Fruit fly (Drosophila melanogaster) whole organism, embryonic: ENCODE measurements around the gene Polr1D.

Experiments
- ATbp ChIP-seq: fragments of 200-800 bp; sonication (Bioruptor generic); optimal IDR thresholded peaks from 2 replicates; lab custom pipeline; 2017; ENCODE audit warnings: missing biosample characterization, mild to moderate bottlenecking, missing genetic modification characterization, missing genetic modification reagents
- CG10147 ChIP-seq: fragments of 200-800 bp; sonication (Bioruptor generic); optimal IDR thresholded peaks from 2 replicates; lab custom pipeline; 2019; ENCODE audit warnings: missing biosample characterization, mild to moderate bottlenecking, missing genetic modification characterization, moderate library complexity
- CG1024 ChIP-seq: fragments of 200-800 bp; sonication (Bioruptor generic); IDR thresholded peaks from 2 replicates; pipeline ENCODE4 v1.3.6; 2022; ENCODE audit warnings: missing biosample characterization, missing genetic modification characterization
- CG10366 ChIP-seq: fragments of 200-800 bp; sonication (Bioruptor generic); IDR thresholded peaks from 2 replicates; pipeline ENCODE4 v1.3.6; 2022; ENCODE audit warnings: missing biosample characterization, missing genetic modification characterization
- CG11093 ChIP-seq: fragments of 200-800 bp; sonication (Bioruptor generic); IDR thresholded peaks from 3 replicates; pipeline ENCODE4 v1.3.6; 2022; ENCODE audit warnings: missing biosample characterization, missing genetic modification characterization
- CG11247 ChIP-seq: fragments of 200-800 bp; sonication (Bioruptor generic); IDR thresholded peaks from 2 replicates; pipeline ENCODE4 v1.3.6; 2022; ENCODE audit warnings: missing biosample characterization, missing genetic modification characterization
- CG11456 ChIP-seq: fragments of 200-800 bp; sonication (Bioruptor generic); IDR thresholded peaks from 3 replicates; pipeline ENCODE4 v1.3.6; 2022; ENCODE audit warnings: missing biosample characterization, missing genetic modification characterization
- CG12236 ChIP-seq: fragments of 200-800 bp; sonication (Bioruptor generic); optimal IDR thresholded peaks from 2 replicates; lab custom pipeline; 2016; ENCODE audit warnings: missing biosample characterization, missing genetic modification characterization
- CG13894 ChIP-seq: fragments of 200-800 bp; sonication (Bioruptor generic); optimal IDR thresholded peaks from 3 replicates; lab custom pipeline; 2018; ENCODE audit warnings: missing biosample characterization, mild to moderate bottlenecking, missing genetic modification characterization, moderate library complexity
- CG14710 ChIP-seq: fragments of 200-800 bp; sonication (Bioruptor generic); optimal IDR thresholded peaks from 3 replicates; lab custom pipeline; 2019; ENCODE audit warnings: missing biosample characterization, mild to moderate bottlenecking, missing genetic modification characterization, moderate library complexity
- CG17912 ChIP-seq: fragments of 200-800 bp; sonication (Bioruptor generic); optimal IDR thresholded peaks from 2 replicates; lab custom pipeline; 2018; ENCODE audit warnings: missing biosample characterization, mild to moderate bottlenecking, missing genetic modification characterization
- CG2120 ChIP-seq: fragments of 200-800 bp; sonication (Bioruptor generic); optimal IDR thresholded peaks from 3 replicates; lab custom pipeline; 2016; ENCODE audit warnings: missing biosample characterization, missing genetic modification characterization
- CG2875 ChIP-seq: fragments of 200-800 bp; sonication (Bioruptor generic); optimal IDR thresholded peaks from 2 replicates; lab custom pipeline; 2017; ENCODE audit warnings: missing biosample characterization, mild to moderate bottlenecking, missing genetic modification characterization, missing genetic modification reagents
- CG30431 ChIP-seq: fragments of 200-800 bp; sonication (Bioruptor generic); optimal IDR thresholded peaks from 2 replicates; lab custom pipeline; 2017; ENCODE audit warnings: missing biosample characterization, missing genetic modification characterization
- CG31441 ChIP-seq: fragments of 200-800 bp; sonication (Bioruptor generic); IDR thresholded peaks from 2 replicates; pipeline ENCODE4 v1.3.6; 2022; ENCODE audit warnings: missing biosample characterization, missing genetic modification characterization
- CG3407 ChIP-seq: fragments of 200-800 bp; sonication (Bioruptor generic); optimal IDR thresholded peaks from 2 replicates; lab custom pipeline; 2018; ENCODE audit warnings: missing biosample characterization, mild to moderate bottlenecking, missing genetic modification characterization
- CG4282 ChIP-seq: fragments of 200-800 bp; sonication (Bioruptor generic); optimal IDR thresholded peaks from 2 replicates; lab custom pipeline; 2016; ENCODE audit warnings: missing biosample characterization, missing genetic modification characterization
- CG4328 ChIP-seq: fragments of 200-800 bp; sonication (Bioruptor generic); optimal IDR thresholded peaks from 3 replicates; lab custom pipeline; 2017; ENCODE audit warnings: missing biosample characterization, missing genetic modification reagents, missing genetic modification characterization
- CG7963 ChIP-seq: fragments of 200-800 bp; sonication (Bioruptor generic); IDR thresholded peaks from 3 replicates; pipeline ENCODE4 v1.3.6; 2022; ENCODE audit warnings: missing biosample characterization, missing genetic modification characterization; ENCODE audit not compliant: partially characterized antibody
- CG7987 ChIP-seq: fragments of 200-800 bp; sonication (Bioruptor generic); optimal IDR thresholded peaks from 2 replicates; lab custom pipeline; 2018; ENCODE audit warnings: missing biosample characterization, mild to moderate bottlenecking, missing genetic modification characterization, moderate library complexity
- CG8359 ChIP-seq: fragments of 200-800 bp; sonication (Bioruptor generic); optimal IDR thresholded peaks from 2 replicates; lab custom pipeline; 2017; ENCODE audit warnings: missing biosample characterization, mild to moderate bottlenecking, missing genetic modification characterization, borderline replicate concordance
- CG9727 ChIP-seq: fragments of 200-800 bp; sonication (Bioruptor generic); optimal IDR thresholded peaks from 3 replicates; lab custom pipeline; 2017; ENCODE audit warnings: missing biosample characterization, mild to moderate bottlenecking, missing genetic modification characterization
- Chrac-16 ChIP-seq: fragments of 200-800 bp; sonication (Bioruptor generic); optimal IDR thresholded peaks from 3 replicates; lab custom pipeline; 2016; ENCODE audit warnings: missing biosample characterization, missing genetic modification characterization
- Dek ChIP-seq: fragments of 200-800 bp; sonication (Bioruptor generic); optimal IDR thresholded peaks from 3 replicates; lab custom pipeline; 2019; ENCODE audit warnings: missing biosample characterization, mild to moderate bottlenecking, missing genetic modification characterization, moderate library complexity
- GATAe ChIP-seq: fragments of 200-800 bp; sonication (Bioruptor generic); conservative IDR thresholded peaks from 2 replicates; pipeline ENCODE4 v1.3.6; 2022; ENCODE audit warnings: missing biosample characterization, missing genetic modification characterization
- Gug ChIP-seq: fragments of 200-800 bp; sonication (Bioruptor generic); IDR thresholded peaks from 4 replicates; pipeline ENCODE4 v1.3.6; 2022; ENCODE audit warnings: missing biosample characterization, missing genetic modification characterization
- HHEX ChIP-seq: fragments of 200-800 bp; sonication (Bioruptor generic); optimal IDR thresholded peaks from 3 replicates; lab custom pipeline; 2017; ENCODE audit warnings: missing biosample characterization, mild to moderate bottlenecking, missing genetic modification characterization, missing genetic modification reagents
- Jarid2 ChIP-seq: fragments of 200-800 bp; sonication (Bioruptor generic); optimal IDR thresholded peaks from 3 replicates; lab custom pipeline; 2017; ENCODE audit warnings: mild to moderate bottlenecking, missing biosample characterization, missing genetic modification reagents, missing genetic modification characterization
- MTF-1 ChIP-seq: fragments of 200-800 bp; sonication (Bioruptor generic); optimal IDR thresholded peaks from 2 replicates; lab custom pipeline; 2018; ENCODE audit warnings: missing biosample characterization, mild to moderate bottlenecking, missing genetic modification characterization, borderline replicate concordance
- Med ChIP-seq: fragments of 200-800 bp; sonication (Bioruptor generic); peaks from one replicate; lab custom pipeline; 2016; ENCODE audit warnings: missing biosample characterization, missing genetic modification characterization, mild to moderate bottlenecking, inconsistent platforms, moderate library complexity
- Myb ChIP-seq: fragments of 200-800 bp; sonication (Bioruptor generic); optimal IDR thresholded peaks from 2 replicates; lab custom pipeline; 2016; ENCODE audit warnings: missing biosample characterization, missing genetic modification characterization
- NK7.1 ChIP-seq: fragments of 200-800 bp; sonication (Bioruptor generic); optimal IDR thresholded peaks from 3 replicates; lab custom pipeline; 2016; ENCODE audit warnings: missing biosample characterization, missing genetic modification characterization
- Nf-YC ChIP-seq: fragments of 200-800 bp; optimal IDR thresholded peaks from 3 replicates; lab custom pipeline; 2019; ENCODE audit warnings: missing biosample characterization, mild to moderate bottlenecking, missing genetic modification characterization, moderate library complexity
- Sox102F ChIP-seq: fragments of 200-800 bp; sonication (Bioruptor generic); optimal IDR thresholded peaks from 2 replicates; lab custom pipeline; 2018; ENCODE audit warnings: missing biosample characterization, mild to moderate bottlenecking, missing genetic modification characterization, moderate library complexity
- Taf1 ChIP-seq: fragments of 200-800 bp; sonication (Bioruptor generic); IDR thresholded peaks from 2 replicates; pipeline ENCODE4 v1.3.6; 2022; ENCODE audit warnings: missing biosample characterization, missing genetic modification characterization
- al ChIP-seq: fragments of 200-800 bp; sonication (Bioruptor generic); IDR thresholded peaks from 2 replicates; pipeline ENCODE4 v1.3.6; 2022; ENCODE audit warnings: missing biosample characterization, missing genetic modification characterization
- bbx ChIP-seq: fragments of 200-800 bp; sonication (Bioruptor generic); IDR thresholded peaks from 2 replicates; pipeline ENCODE4 v1.3.6; 2022; ENCODE audit warnings: missing biosample characterization, missing genetic modification characterization; ENCODE audit not compliant: partially characterized antibody
- btn ChIP-seq: fragments of 200-800 bp; sonication (Bioruptor generic); optimal IDR thresholded peaks from 2 replicates; lab custom pipeline; 2016; ENCODE audit warnings: missing biosample characterization, missing genetic modification characterization
- croc ChIP-seq: fragments of 200-800 bp; sonication (Bioruptor generic); conservative IDR thresholded peaks from 3 replicates; pipeline ENCODE4 v1.3.6; 2022; ENCODE audit warnings: missing biosample characterization, missing genetic modification characterization
- fd96Cb ChIP-seq: fragments of 200-800 bp; sonication (Bioruptor generic); optimal IDR thresholded peaks from 2 replicates; lab custom pipeline; 2018; ENCODE audit warnings: missing biosample characterization, mild to moderate bottlenecking, missing genetic modification characterization, moderate library complexity
- her ChIP-seq: fragments of 200-800 bp; sonication (Bioruptor generic); optimal IDR thresholded peaks from 2 replicates; lab custom pipeline; 2016; ENCODE audit warnings: missing biosample characterization, missing genetic modification characterization
- hth ChIP-seq: fragments of >200 bp; optimal IDR thresholded peaks from 2 replicates; lab custom pipeline; 2017; ENCODE audit warnings: inconsistent platforms
- lmd ChIP-seq: fragments of 200-800 bp; sonication (Bioruptor generic); IDR thresholded peaks from 2 replicates; pipeline ENCODE4 v1.3.6; 2022; ENCODE audit warnings: missing biosample characterization, missing genetic modification characterization
- maf-S ChIP-seq: fragments of 200-800 bp; sonication (Bioruptor generic); optimal IDR thresholded peaks from 2 replicates; lab custom pipeline; 2016; ENCODE audit warnings: missing biosample characterization, missing genetic modification characterization
- nerfin-1 ChIP-seq: fragments of 200-800 bp; sonication (Bioruptor generic); optimal IDR thresholded peaks from 3 replicates; lab custom pipeline; 2019; ENCODE audit warnings: missing biosample characterization, mild to moderate bottlenecking, missing genetic modification characterization, moderate library complexity
- nerfin-2 ChIP-seq: fragments of 200-800 bp; sonication (Bioruptor generic); IDR thresholded peaks from 2 replicates; pipeline ENCODE4 v1.3.6; 2022; ENCODE audit warnings: missing biosample characterization, missing genetic modification characterization; ENCODE audit not compliant: partially characterized antibody
- otp ChIP-seq: fragments of 200-800 bp; sonication (Bioruptor generic); IDR thresholded peaks from 3 replicates; pipeline ENCODE4, ENCODE4 v1.3.6; 2022; ENCODE audit warnings: missing biosample characterization, missing genetic modification characterization
- run ChIP-seq: fragments of 200-800 bp; sonication (Bioruptor generic); optimal IDR thresholded peaks from 3 replicates; lab custom pipeline; 2018; ENCODE audit warnings: missing biosample characterization, mild to moderate bottlenecking, missing genetic modification characterization
- tll ChIP-seq, 2 experiments: fragments of 200-800 bp in 1 of 2; fragments of >200 bp in 1 of 2; sonication (Bioruptor generic) in 1 of 2; optimal IDR thresholded peaks; 2 replicates each; lab custom pipeline; 2017 to 2019; ENCODE audit warnings: missing biosample characterization in 2 of 2, missing genetic modification characterization in 2 of 2, mild to moderate bottlenecking in 1 of 2, moderate library complexity in 1 of 2
- wor ChIP-seq: fragments of 200-800 bp; sonication (Bioruptor generic); IDR thresholded peaks from 2 replicates; pipeline ENCODE4 v1.3.6; 2022; ENCODE audit warnings: missing biosample characterization, missing genetic modification characterization
- z ChIP-seq: fragments of 200-800 bp; sonication (Bioruptor generic); IDR thresholded peaks from 3 replicates; pipeline ENCODE4 v1.3.6; 2022; ENCODE audit warnings: missing biosample characterization, missing genetic modification characterization

Polr1D gene

dm6 chr2L:19126888-19127287 lies 8.1 kb downstream of the Polr1D start (continued):
- TF ChIP-seq nerfin-2 (no peak), CG9727 (GFP tag; lab: Kevin White, UChicago) (peak; percentile 43), z (no peak), Chrac-16 (GFP tag; lab: Kevin White, UChicago) (peak; percentile 17), CG4328 (GFP tag; lab: Kevin White, UChicago) (peak; percentile 77), CG11456 (GFP tag; lab: Robert Waterston, UW) (no peak), fd96Cb (peak; percentile 30), CG3407 (GFP tag; lab: Kevin White, UChicago) (peak; percentile 35), CG17912 (peak; percentile 8), Gug (GFP tag; lab: Robert Waterston, UW) (no peak), Med (GFP tag; lab: Kevin White, UChicago) (peak; percentile 34), CG7963 (GFP tag; lab: Robert Waterston, UW) (no peak), HHEX (peak; percentile 42), CG4282 (GFP tag; lab: Kevin White, UChicago) (no peak), CG10147 (GFP tag; lab: Kevin White, UChicago) (peak; percentile 82), wor (GFP tag; lab: Robert Waterston, UW) (no peak), tll (GFP tag; optimal IDR thresholded peaks at IDR 0.05; lab: Kevin White, UChicago) (no peak), CG31441 (GFP tag; lab: Robert Waterston, UW) (no peak; the same call in 1 of the 2 replicates), MTF-1 (GFP tag; lab: Kevin White, UChicago) (no peak), her (GFP tag; lab: Kevin White, UChicago) (no peak), hth (no peak), btn (GFP tag; lab: Kevin White, UChicago) (no peak), CG7987 (GFP tag; lab: Kevin White, UChicago) (no peak), CG10366 (GFP tag; lab: Robert Waterston, UW) (peak; percentile 60), CG14710 (tag; lab: Kevin White, UChicago) (peak; percentile 80), ATbp (GFP tag; lab: Kevin White, UChicago) (peak; percentile 32), Jarid2 (GFP tag; lab: Kevin White, UChicago) (no peak), GATAe (GFP tag; lab: Robert Waterston, UW) (no peak), maf-S (GFP tag; lab: Kevin White, UChicago) (no peak), CG30431 (GFP tag; lab: Kevin White, UChicago) (peak; percentile 7), Myb (GFP tag; lab: Kevin White, UChicago) (no peak), CG2875 (GFP tag; lab: Kevin White, UChicago) (no peak), CG8359 (GFP tag; lab: Kevin White, UChicago) (peak; percentile 23), CG1024 (no peak), bbx (GFP tag; lab: Robert Waterston, UW) (no peak), Nf-YC (tag; lab: Kevin White, UChicago) (peak; percentile 70), croc (peak; percentile 52; the same call in 2 of the 3 replicates), NK7.1 (GFP tag; lab: Kevin White, UChicago) (no peak), lmd (GFP tag; lab: Robert Waterston, UW) (peak; percentile 58), Taf1 (no peak), run (tag; lab: Kevin White, UChicago) (peak; percentile 9), CG2120 (GFP tag; lab: Kevin White, UChicago) (peak; percentile 67), al (GFP tag; lab: Robert Waterston, UW) (peak; percentile 60), nerfin-1 (tag; lab: Kevin White, UChicago) (peak; percentile 67), Sox102F (GFP tag; lab: Kevin White, UChicago) (no peak), CG12236 (no peak), CG13894 (peak; percentile 73), CG11247 (GFP tag; lab: Robert Waterston, UW) (0 out of 2 replicates have a peak, but pooled peaks have one; percentile 11), CG11093 (GFP tag; lab: Robert Waterston, UW) (no peak), otp (GFP tag; lab: Robert Waterston, UW) (no peak), Dek (tag; lab: Kevin White, UChicago) (peak; percentile 73)
